Worm (Caenorhabditis elegans): ENCODE measurements around the gene W04G3.13.

The W04G3.13 gene

ce11 chrX:11079667-11080066 is at the start of gene W04G3.13:
Gene W04G3.13 (minus strand): TSS chrX:11079767.
- no peak for TF ChIP-seq flt-1 (GFP tag; IDR thresholded peaks at IDR 0.05)
- no peak for TF ChIP-seq ceh-13 (GFP tag; optimal IDR thresholded peaks at IDR 0.05)
- no peak for TF ChIP-seq tbx-37 (GFP tag; conservative IDR thresholded peaks at IDR 0.05)
- TF ChIP-seq hmbx-1 (tag; optimal IDR thresholded peaks at IDR 0.05) = no peak
- TF ChIP-seq sea-1 (GFP tag; conservative IDR thresholded peaks at IDR 0.05) = no peak
- TF ChIP-seq hnd-1 (tag; optimal IDR thresholded peaks at IDR 0.05) = no peak

- no peak for TF ChIP-seq scrt-1 (GFP tag; IDR thresholded peaks at IDR 0.05)
- TF ChIP-seq ama-1 (optimal IDR thresholded peaks at IDR 0.05) = no peak
- no peak for TF ChIP-seq aly-1 (tag; optimal IDR thresholded peaks at IDR 0.05)
- no peak for TF ChIP-seq tbx-11 (GFP tag; IDR thresholded peaks at IDR 0.05)
- no peak for TF ChIP-seq tbx-37 (GFP tag; conservative IDR thresholded peaks at IDR 0.05)
- no peak for TF ChIP-seq ceh-13 (GFP tag; optimal IDR thresholded peaks at IDR 0.05)
- no peak for TF ChIP-seq ceh-36 (tag; optimal IDR thresholded peaks at IDR 0.05)
- TF ChIP-seq ets-7 (tag; optimal IDR thresholded peaks at IDR 0.05) = no peak
- TF ChIP-seq tra-4 (tag; optimal IDR thresholded peaks at IDR 0.05) = no peak
- TF ChIP-seq F13C5.2 (tag; optimal IDR thresholded peaks at IDR 0.05) = no peak
- TF ChIP-seq sea-1 (GFP tag; conservative IDR thresholded peaks at IDR 0.05) = no peak
- no peak for TF ChIP-seq B0310.2 (tag; optimal IDR thresholded peaks at IDR 0.05)
- no peak for TF ChIP-seq hnd-1 (tag; optimal IDR thresholded peaks at IDR 0.05)
- no peak for TF ChIP-seq flt-1 (GFP tag; IDR thresholded peaks at IDR 0.05)
- no peak for TF ChIP-seq hmg-4 (GFP tag; optimal IDR thresholded peaks at IDR 0.05)
- no peak for TF ChIP-seq hmbx-1 (tag; optimal IDR thresholded peaks at IDR 0.05)
- TF ChIP-seq pes-1 (GFP tag; IDR thresholded peaks at IDR 0.05) = no peak
Observed at ce11 chrX:11126259-11126658, 46.7 kb upstream of the W04G3.13 start.

- no peak for TF ChIP-seq scrt-1 (GFP tag; IDR thresholded peaks at IDR 0.05)
- TF ChIP-seq F13C5.2 (tag; optimal IDR thresholded peaks at IDR 0.05) = no peak
- TF ChIP-seq tbx-11 (GFP tag; IDR thresholded peaks at IDR 0.05) = no peak
- TF ChIP-seq ceh-36 (tag; optimal IDR thresholded peaks at IDR 0.05) = no peak
- TF ChIP-seq ceh-13 (GFP tag; optimal IDR thresholded peaks at IDR 0.05) = no peak
Observed at ce11 chrX:11125520-11125919, 46.0 kb upstream of the W04G3.13 start, which contains the start of gene alr-1. Gene alr-1 (minus strand): TSS chrX:11125620.

- TF ChIP-seq ama-1 (optimal IDR thresholded peaks at IDR 0.05) = no peak
- TF ChIP-seq hmbx-1 (tag; optimal IDR thresholded peaks at IDR 0.05) = no peak
Observed at ce11 chrX:11123998-11124397, 44.4 kb upstream of the W04G3.13 start.

ce11 chrX:11122412-11122811 is 42.8 kb upstream of the W04G3.13 start:
- no peak for TF ChIP-seq hmg-4 (GFP tag; optimal IDR thresholded peaks at IDR 0.05)
- TF ChIP-seq scrt-1 (GFP tag; IDR thresholded peaks at IDR 0.05) = no peak
- no peak for TF ChIP-seq tbx-11 (GFP tag; IDR thresholded peaks at IDR 0.05)
- TF ChIP-seq hmbx-1 (tag; optimal IDR thresholded peaks at IDR 0.05) = no peak
- TF ChIP-seq ceh-13 (GFP tag; optimal IDR thresholded peaks at IDR 0.05) = no peak
- TF ChIP-seq pes-1 (GFP tag; IDR thresholded peaks at IDR 0.05) = no peak
- no peak for TF ChIP-seq ets-7 (tag; optimal IDR thresholded peaks at IDR 0.05)
- no peak for TF ChIP-seq ama-1 (optimal IDR thresholded peaks at IDR 0.05)
- TF ChIP-seq B0310.2 (tag; optimal IDR thresholded peaks at IDR 0.05) = no peak
- TF ChIP-seq aly-1 (tag; optimal IDR thresholded peaks at IDR 0.05) = no peak
- TF ChIP-seq flt-1 (GFP tag; IDR thresholded peaks at IDR 0.05) = no peak

ce11 chrX:11120808-11121207 is 41.2 kb upstream of the W04G3.13 start, which contains the start of gene R08B4.3:
Gene R08B4.3 (minus strand): TSS chrX:11121005.
- TF ChIP-seq hnd-1 (tag; optimal IDR thresholded peaks at IDR 0.05) (no peak), sea-1 (GFP tag; conservative IDR thresholded peaks at IDR 0.05) (no peak), pes-1 (GFP tag; IDR thresholded peaks at IDR 0.05) (no peak), F13C5.2 (tag; optimal IDR thresholded peaks at IDR 0.05) (no peak), ama-1 (optimal IDR thresholded peaks at IDR 0.05) (no peak), tbx-11 (GFP tag; IDR thresholded peaks at IDR 0.05) (no peak), ets-7 (tag; optimal IDR thresholded peaks at IDR 0.05) (no peak), scrt-1 (GFP tag; IDR thresholded peaks at IDR 0.05) (no peak), tbx-37 (GFP tag; conservative IDR thresholded peaks at IDR 0.05) (no peak), ceh-13 (GFP tag; optimal IDR thresholded peaks at IDR 0.05) (no peak), hmg-4 (GFP tag; optimal IDR thresholded peaks at IDR 0.05) (no peak)

ce11 chrX:11116723-11117122 is 37.2 kb upstream of the W04G3.13 start, which contains the start of gene nlp-66:
Gene nlp-66 (minus strand): TSS chrX:11116823.
- TF ChIP-seq scrt-1 (GFP tag; IDR thresholded peaks at IDR 0.05) = no peak
- no peak for TF ChIP-seq tbx-11 (GFP tag; IDR thresholded peaks at IDR 0.05)
- TF ChIP-seq ets-7 (tag; optimal IDR thresholded peaks at IDR 0.05) = no peak
- TF ChIP-seq hmbx-1 (tag; optimal IDR thresholded peaks at IDR 0.05) = no peak
- TF ChIP-seq ceh-36 (tag; optimal IDR thresholded peaks at IDR 0.05) = no peak
- TF ChIP-seq ama-1 (optimal IDR thresholded peaks at IDR 0.05) = no peak
- TF ChIP-seq tbx-37 (GFP tag; conservative IDR thresholded peaks at IDR 0.05) = no peak
- TF ChIP-seq hmg-4 (GFP tag; optimal IDR thresholded peaks at IDR 0.05) = no peak
- TF ChIP-seq flt-1 (GFP tag; IDR thresholded peaks at IDR 0.05) = no peak
- no peak for TF ChIP-seq hnd-1 (tag; optimal IDR thresholded peaks at IDR 0.05)
- TF ChIP-seq ceh-13 (GFP tag; optimal IDR thresholded peaks at IDR 0.05) = no peak
- no peak for TF ChIP-seq B0310.2 (tag; optimal IDR thresholded peaks at IDR 0.05)
- TF ChIP-seq F13C5.2 (tag; optimal IDR thresholded peaks at IDR 0.05) = no peak
- TF ChIP-seq tra-4 (tag; optimal IDR thresholded peaks at IDR 0.05) = no peak
- no peak for TF ChIP-seq sea-1 (GFP tag; conservative IDR thresholded peaks at IDR 0.05)
- TF ChIP-seq aly-1 (tag; optimal IDR thresholded peaks at IDR 0.05) = no peak
- TF ChIP-seq pes-1 (GFP tag; IDR thresholded peaks at IDR 0.05) = no peak

- TF ChIP-seq F13C5.2 (tag; optimal IDR thresholded peaks at IDR 0.05) (no peak), tbx-11 (GFP tag; IDR thresholded peaks at IDR 0.05) (no peak), B0310.2 (tag; optimal IDR thresholded peaks at IDR 0.05) (no peak), tbx-37 (GFP tag; conservative IDR thresholded peaks at IDR 0.05) (no peak), pes-1 (GFP tag; IDR thresholded peaks at IDR 0.05) (no peak), ceh-36 (tag; optimal IDR thresholded peaks at IDR 0.05) (no peak), ama-1 (optimal IDR thresholded peaks at IDR 0.05) (no peak), aly-1 (tag; optimal IDR thresholded peaks at IDR 0.05) (no peak), ets-7 (tag; optimal IDR thresholded peaks at IDR 0.05) (no peak), scrt-1 (GFP tag; IDR thresholded peaks at IDR 0.05) (no peak), tra-4 (tag; optimal IDR thresholded peaks at IDR 0.05) (no peak), flt-1 (GFP tag; IDR thresholded peaks at IDR 0.05) (no peak), hmbx-1 (tag; optimal IDR thresholded peaks at IDR 0.05) (no peak), hnd-1 (tag; optimal IDR thresholded peaks at IDR 0.05) (no peak)
Observed at ce11 chrX:11114420-11114819, 34.9 kb upstream of the W04G3.13 start.

Measured in whole organism, early embryonic.